Fruit fly (Drosophila melanogaster): ENCODE data around the gene Cyp4d2.

- no peak for TF ChIP-seq usp (GFP tag; optimal IDR thresholded peaks at IDR 0.05)
- no peak for TF ChIP-seq pan (optimal IDR thresholded peaks at IDR 0.05)
- no peak for TF ChIP-seq psq (optimal IDR thresholded peaks at IDR 0.05)
- TF ChIP-seq Dll (optimal IDR thresholded peaks at IDR 0.05), result no peak
- TF ChIP-seq CG8478 (optimal IDR thresholded peaks at IDR 0.05), result no peak
- TF ChIP-seq EcR (GFP tag; optimal IDR thresholded peaks at IDR 0.05), result no peak
Observed at dm6 chrX:2184563-2184962, 8.8 kb downstream of the Cyp4d2 start, which contains the start of the genes Nmd3 and CG17776.

All from whole organism.